Fruit fly (Drosophila melanogaster) Kc167 (cell line): Measurements from ENCODE around the gene CG15882.

Source experiments
- Myc ChIP-seq: fragments of >200 bp; optimal IDR thresholded peaks from 2 replicates; lab custom pipeline; 2017; ENCODE audit warnings: missing external identifiers
- Sin3A ChIP-seq: fragments of >200 bp; optimal IDR thresholded peaks from 2 replicates; lab custom pipeline; 2018; ENCODE audit warnings: missing external identifiers
- h ChIP-seq: fragments of >200 bp; optimal IDR thresholded peaks from 3 replicates; lab custom pipeline; 2018; ENCODE audit warnings: missing external identifiers
- insv ChIP-seq: fragments of >200 bp; optimal IDR thresholded peaks from 3 replicates; lab custom pipeline; 2018; ENCODE audit warnings: missing external identifiers
- psq ChIP-seq: fragments of >200 bp; optimal IDR thresholded peaks from 2 replicates; lab custom pipeline; 2017; ENCODE audit warnings: missing external identifiers
- ttk ChIP-seq: sonication (Bioruptor generic); optimal IDR thresholded peaks from 2 replicates; lab custom pipeline; 2017; ENCODE audit warnings: missing external identifiers

Gene CG15882

DNA sequence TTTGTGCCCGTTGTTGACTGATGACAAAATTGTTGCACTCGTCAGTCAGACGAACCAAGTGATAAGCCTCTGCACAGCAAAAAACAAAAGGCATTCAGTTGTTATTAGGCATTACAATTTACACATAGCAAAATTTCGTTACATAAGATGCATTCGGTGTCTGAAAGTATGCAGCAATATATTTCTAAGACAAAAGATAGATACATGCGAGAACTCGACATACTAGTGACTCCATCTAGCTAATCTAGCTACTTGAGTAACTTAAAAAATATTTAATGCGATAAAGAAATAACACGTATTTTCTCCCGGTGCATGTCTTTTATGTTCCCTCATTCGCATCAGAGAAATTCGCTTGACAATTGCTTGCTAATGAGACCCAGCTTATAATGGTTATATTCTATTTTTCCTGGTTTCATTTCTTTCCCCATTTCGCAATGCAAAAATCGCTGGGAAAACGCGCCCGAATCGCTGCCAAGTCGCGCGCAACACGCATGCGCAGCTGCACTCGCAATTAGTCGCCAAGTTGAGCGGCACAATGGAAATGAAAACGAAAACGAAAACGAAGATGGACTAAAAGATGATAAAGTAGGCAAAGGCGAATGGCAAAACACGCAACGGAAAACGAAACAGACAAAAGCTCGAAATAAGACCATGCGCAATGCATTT, 38.2 kb upstream of the CG15882 start:
- TF ChIP-seq insv (lab: Kevin White, UChicago) (no peak), psq (lab: Kevin White, UChicago) (no peak), ttk (lab: Kevin White, UChicago) (no peak), Sin3A (lab: Kevin White, UChicago) (no peak)

DNA sequence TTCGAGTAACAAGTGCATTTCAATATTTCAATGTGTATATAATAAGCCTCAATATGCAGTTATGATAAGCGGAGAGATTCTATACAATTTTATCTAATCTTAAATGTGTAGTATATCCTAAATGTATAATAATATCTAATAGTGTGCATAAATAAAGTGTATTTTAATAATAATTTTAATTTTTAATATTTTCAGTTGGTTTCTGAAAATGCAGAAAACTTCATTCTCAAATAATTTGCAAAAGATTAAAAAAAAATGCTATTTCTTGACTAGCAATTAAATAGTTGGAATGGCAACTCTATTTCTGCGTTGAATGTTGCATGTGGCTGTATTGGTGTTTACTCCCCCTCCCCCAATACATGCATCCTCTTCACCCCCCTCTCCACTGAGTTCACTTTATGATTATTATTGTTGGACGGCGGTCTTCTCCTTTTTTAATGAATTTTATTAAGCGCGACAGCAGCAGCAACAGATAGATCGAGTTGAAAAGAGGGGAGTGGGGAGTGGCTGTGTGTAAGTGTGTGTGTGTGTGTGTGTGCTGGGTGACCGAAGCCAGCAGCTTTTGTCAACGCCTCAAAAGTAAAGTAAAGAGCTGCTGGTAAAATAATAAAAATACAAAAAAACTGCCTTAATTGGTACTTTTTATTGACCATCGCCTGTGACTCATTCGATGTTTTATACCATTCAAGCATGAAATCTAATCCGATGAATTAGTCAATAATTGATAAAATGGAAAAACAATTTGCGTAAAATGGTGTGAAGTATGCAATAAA, 36.6 kb upstream of the CG15882 start:
- no peak for TF ChIP-seq Sin3A (lab: Kevin White, UChicago)
- TF ChIP-seq ttk (lab: Kevin White, UChicago): no peak
- TF ChIP-seq Myc (lab: Kevin White, UChicago): no peak
- TF ChIP-seq h: no peak
- no peak for TF ChIP-seq insv (lab: Kevin White, UChicago)
- no peak for TF ChIP-seq psq (lab: Kevin White, UChicago)

- no peak for TF ChIP-seq Sin3A (lab: Kevin White, UChicago)
- TF ChIP-seq ttk (lab: Kevin White, UChicago): no peak
- TF ChIP-seq psq (lab: Kevin White, UChicago): no peak
- no peak for TF ChIP-seq Myc (lab: Kevin White, UChicago)
- no peak for TF ChIP-seq h
- TF ChIP-seq insv (lab: Kevin White, UChicago): no peak
Observed at dm6 chrX:19159942-19160341, 35.8 kb upstream of the CG15882 start.

- TF ChIP-seq insv (lab: Kevin White, UChicago) (no peak), h (no peak), psq (lab: Kevin White, UChicago) (no peak), Myc (lab: Kevin White, UChicago) (no peak), Sin3A (lab: Kevin White, UChicago) (no peak), ttk (lab: Kevin White, UChicago) (no peak)
Observed at dm6 chrX:19158519-19159289, 34.5 kb upstream of the CG15882 start.

DNA sequence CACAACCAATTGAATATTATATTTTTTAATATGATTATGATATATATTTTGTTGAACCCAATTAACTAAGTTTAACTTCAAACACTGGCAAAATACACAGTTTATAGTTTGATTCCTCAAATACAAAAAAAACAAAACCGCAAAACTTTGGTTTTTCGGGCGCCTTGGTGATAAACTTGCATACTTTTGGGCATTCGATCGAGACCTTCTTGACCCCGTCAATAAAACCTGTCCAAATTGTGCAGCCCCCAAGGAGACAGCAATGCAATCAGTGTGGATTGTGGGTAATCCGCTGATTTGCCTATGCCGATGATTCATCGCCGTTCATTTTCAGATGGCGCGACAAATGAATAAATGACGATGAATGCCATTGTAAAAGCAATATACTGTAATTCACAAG, 33.3 kb upstream of the CG15882 start:
- TF ChIP-seq Sin3A (lab: Kevin White, UChicago) (no peak), insv (lab: Kevin White, UChicago) (no peak), h (no peak), ttk (lab: Kevin White, UChicago) (no peak), psq (lab: Kevin White, UChicago) (no peak), Myc (lab: Kevin White, UChicago) (no peak)

DNA sequence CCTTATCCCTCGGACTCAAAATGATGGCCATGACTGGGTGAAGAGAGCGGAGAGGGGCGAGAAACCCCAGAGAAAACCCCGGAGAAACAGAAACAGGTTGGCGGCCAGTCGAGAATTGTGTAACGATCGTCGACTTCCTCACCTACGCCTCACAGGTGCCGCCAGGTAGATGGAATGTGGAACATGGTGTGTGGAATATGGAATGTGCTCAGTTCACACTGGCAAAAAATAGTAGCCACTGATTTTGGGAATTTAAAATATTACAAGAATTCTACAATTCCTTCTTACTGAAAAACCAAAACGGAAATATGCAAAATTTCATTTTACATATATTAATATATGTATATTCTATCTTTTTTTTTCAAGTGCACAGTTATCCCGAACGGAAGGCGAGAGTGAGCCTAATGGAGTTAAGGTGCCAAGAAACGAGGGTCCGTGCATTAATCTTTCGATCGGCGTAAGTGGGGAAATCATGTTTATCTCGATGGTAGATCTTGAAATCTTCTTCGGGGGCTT, 31.8 kb upstream of the CG15882 start:
- no peak for TF ChIP-seq insv (lab: Kevin White, UChicago)

- TF ChIP-seq Myc (lab: Kevin White, UChicago) (no peak), ttk (lab: Kevin White, UChicago) (no peak), Sin3A (lab: Kevin White, UChicago) (no peak), h (no peak), psq (lab: Kevin White, UChicago) (no peak), insv (lab: Kevin White, UChicago) (no peak)
Observed at dm6 chrX:19154998-19155397, 30.8 kb upstream of the CG15882 start.

DNA sequence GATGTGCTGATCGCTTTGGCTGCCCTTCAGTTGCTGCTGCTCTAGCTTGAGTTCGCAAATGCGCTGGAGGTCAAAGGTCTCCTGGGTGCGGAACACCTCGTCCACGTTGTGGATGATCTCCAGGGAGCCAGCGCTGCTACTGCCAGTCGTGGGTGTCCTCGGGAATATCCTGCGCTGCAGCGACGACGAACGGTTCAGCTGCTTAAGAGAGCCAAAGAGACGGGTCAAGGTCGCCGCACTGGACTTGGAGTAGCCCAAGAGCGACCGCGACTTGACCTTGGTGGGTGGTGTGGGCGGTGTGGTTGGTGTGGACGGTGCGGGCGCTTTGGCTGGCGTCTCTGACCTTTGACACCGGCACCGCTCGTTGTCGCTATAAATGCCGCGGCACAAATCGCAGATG, 30.1 kb upstream of the CG15882 start:
- TF ChIP-seq ttk (lab: Kevin White, UChicago): no peak
- TF ChIP-seq Myc (lab: Kevin White, UChicago): no peak
- no peak for TF ChIP-seq insv (lab: Kevin White, UChicago)
- no peak for TF ChIP-seq psq (lab: Kevin White, UChicago)
- TF ChIP-seq h: no peak
- TF ChIP-seq Sin3A (lab: Kevin White, UChicago): no peak

- TF ChIP-seq psq (lab: Kevin White, UChicago) (no peak), Sin3A (lab: Kevin White, UChicago) (no peak), h (no peak), Myc (lab: Kevin White, UChicago) (no peak), ttk (lab: Kevin White, UChicago) (no peak), insv (lab: Kevin White, UChicago) (no peak)
Observed at dm6 chrX:19153288-19154130, 29.3 kb upstream of the CG15882 start.

- TF ChIP-seq insv (lab: Kevin White, UChicago): no peak
- TF ChIP-seq Myc (lab: Kevin White, UChicago): no peak
- no peak for TF ChIP-seq psq (lab: Kevin White, UChicago)
Observed at dm6 chrX:19152570-19153287, 28.5 kb upstream of the CG15882 start.
